Fruit fly (Drosophila melanogaster) ovary, adult (tissue): ENCODE measurements around the gene mura.

ENCODE experiments used
- CG17801 ChIP-seq: fragments of 200-800 bp; optimal IDR thresholded peaks from 2 replicates; lab custom pipeline; 2019; ENCODE audit warnings: missing biosample characterization, mild to moderate bottlenecking, missing genetic modification characterization, moderate library complexity; ENCODE audit not compliant: partially characterized antibody

The mura gene

dm6 chr3R:9550265-9551012 is 1.2 kb downstream of the mura start:
- TF ChIP-seq CG17801 (GFP tag; lab: Kevin White, UChicago) = no peak

dm6 chr3R:9548769-9549168 is 2.8 kb downstream of the mura start:
- no peak for TF ChIP-seq CG17801 (GFP tag; lab: Kevin White, UChicago)

dm6 chr3R:9546808-9547381 is 4.7 kb downstream of the mura start:
- no peak for TF ChIP-seq CG17801 (GFP tag; lab: Kevin White, UChicago)

- no peak for TF ChIP-seq CG17801 (GFP tag; lab: Kevin White, UChicago)
Observed at dm6 chr3R:9543495-9544180, 8.0 kb downstream of the mura start.

dm6 chr3R:9534595-9535217 is 16.9 kb downstream of the mura start:
- no peak for TF ChIP-seq CG17801 (GFP tag; lab: Kevin White, UChicago)

- peak; percentile 72 for TF ChIP-seq CG17801 (GFP tag; lab: Kevin White, UChicago)
Observed at dm6 chr3R:9534125-9534496, 17.5 kb downstream of the mura start.

dm6 chr3R:9533181-9534124 is 18.2 kb downstream of the mura start:
- TF ChIP-seq CG17801 (GFP tag; lab: Kevin White, UChicago) = peak; percentile 77

dm6 chr3R:9532437-9533180 is 19.0 kb downstream of the mura start, which contains the start of gene by:
by (minus strand) TSS chr3R:9533011.
- no peak for TF ChIP-seq CG17801 (GFP tag; lab: Kevin White, UChicago)

- TF ChIP-seq CG17801 (GFP tag; lab: Kevin White, UChicago) = no peak
Observed at dm6 chr3R:9529913-9530312, 21.7 kb downstream of the mura start.

dm6 chr3R:9529387-9529897 is 22.2 kb downstream of the mura start:
- no peak for TF ChIP-seq CG17801 (GFP tag; lab: Kevin White, UChicago)

- peak; percentile 71 for TF ChIP-seq CG17801 (GFP tag; lab: Kevin White, UChicago)
Observed at dm6 chr3R:9527907-9528842, 23.4 kb downstream of the mura start.

- no peak for TF ChIP-seq CG17801 (GFP tag; lab: Kevin White, UChicago)
Observed at dm6 chr3R:9516400-9516852, 35.2 kb downstream of the mura start.
